Worm (Caenorhabditis elegans) whole organism, L4 larva: ENCODE measurements around the gene F57G12.2.

ENCODE experiments used
- hlh-30 ChIP-seq: sonication (generic microtip); optimal IDR thresholded peaks from 2 replicates; lab custom pipeline; 2017; ENCODE audit warnings: antibody characterized with exemption, mild to moderate bottlenecking, missing genetic modification characterization, missing compliant biosample characterization; ENCODE audit not compliant: insufficient read depth
- lsy-2 ChIP-seq, 2 experiments: fragments of 150-350 bp in 1 of 2; sonication (generic microtip) in 1 of 2; optimal IDR thresholded peaks; 2 replicates each; lab custom pipeline; 2014 to 2017; ENCODE audit warnings: missing biosample characterization in 2 of 2, missing genetic modification characterization in 2 of 2
- pha-4 ChIP-seq, 2 experiments: fragments of 150-350 bp in 1 of 2; fragments of 200-800 bp in 1 of 2; sonication (Bioruptor generic) in 1 of 2; IDR thresholded peaks in 1 of 2; optimal IDR thresholded peaks in 1 of 2; 2 replicates each; pipeline versions ENCODE4 v1.3.6 to Lab custom; 2014 to 2022; ENCODE audit warnings: missing genetic modification characterization in 2 of 2, missing genetic modification reagents in 2 of 2, missing biosample characterization in 1 of 2, missing compliant biosample characterization in 1 of 2
- unc-62 ChIP-seq, 3 experiments: fragments of 150-350 bp in 1 of 3; sonication (generic microtip); optimal IDR thresholded peaks in 2 of 3; peaks in 1 of 3; 1 replicate in 1 of 3; 2 replicates in 2 of 3; lab custom pipeline; 2014 to 2017; ENCODE audit warnings: missing biosample characterization in 3 of 3, missing genetic modification characterization in 3 of 3, missing genetic modification reagents in 3 of 3, missing genotype in 1 of 3
- ztf-11 ChIP-seq: fragments of 150-350 bp; optimal IDR thresholded peaks from 2 replicates; lab custom pipeline; 2014; ENCODE audit warnings: missing biosample characterization, missing genetic modification characterization

- TF ChIP-seq pha-4 (GFP tag; IDR thresholded peaks at IDR 0.05; lab: Robert Waterston, UW) (no peak), pha-4 (tag; optimal IDR thresholded peaks at IDR 0.05; lab: Kevin White, UChicago) (no peak), ztf-11 (tag; lab: Kevin White, UChicago) (no peak), hlh-30 (peak; percentile 31), lsy-2 (tag; optimal IDR thresholded peaks at IDR 0.05; lab: Kevin White, UChicago) (no peak), unc-62 (GFP tag; optimal IDR thresholded peaks at IDR 0.05 in 1 of 2; lab: Kevin White, UChicago) (peak in 1 of 2 experiments; percentile 58), unc-62 (tag; optimal IDR thresholded peaks at IDR 0.05; lab: Kevin White, UChicago) (no peak)
Observed at ce11 chrX:12188280-12189071, 28.6 kb upstream of the F57G12.2 start.
